Worm (Caenorhabditis elegans): ENCODE measurements around the gene lgc-50.

The lgc-50 gene

ce11 chrIII:7375434-7375833 is 19.8 kb downstream of the lgc-50 start:
- TF ChIP-seq fkh-6 (tag; optimal IDR thresholded peaks at IDR 0.05) (no peak), hlh-30 (tag; optimal IDR thresholded peaks at IDR 0.05; ENCODE audit: insufficient read depth) (no peak), unc-55 (GFP tag; optimal IDR thresholded peaks at IDR 0.05) (no peak), nhr-11 (tag; optimal IDR thresholded peaks at IDR 0.05) (no peak), ceh-48 (tag; optimal IDR thresholded peaks at IDR 0.05) (no peak), ttx-3 (tag; optimal IDR thresholded peaks at IDR 0.05) (no peak), elt-2 (tag; optimal IDR thresholded peaks at IDR 0.05) (peak; percentile 61)

DNA sequence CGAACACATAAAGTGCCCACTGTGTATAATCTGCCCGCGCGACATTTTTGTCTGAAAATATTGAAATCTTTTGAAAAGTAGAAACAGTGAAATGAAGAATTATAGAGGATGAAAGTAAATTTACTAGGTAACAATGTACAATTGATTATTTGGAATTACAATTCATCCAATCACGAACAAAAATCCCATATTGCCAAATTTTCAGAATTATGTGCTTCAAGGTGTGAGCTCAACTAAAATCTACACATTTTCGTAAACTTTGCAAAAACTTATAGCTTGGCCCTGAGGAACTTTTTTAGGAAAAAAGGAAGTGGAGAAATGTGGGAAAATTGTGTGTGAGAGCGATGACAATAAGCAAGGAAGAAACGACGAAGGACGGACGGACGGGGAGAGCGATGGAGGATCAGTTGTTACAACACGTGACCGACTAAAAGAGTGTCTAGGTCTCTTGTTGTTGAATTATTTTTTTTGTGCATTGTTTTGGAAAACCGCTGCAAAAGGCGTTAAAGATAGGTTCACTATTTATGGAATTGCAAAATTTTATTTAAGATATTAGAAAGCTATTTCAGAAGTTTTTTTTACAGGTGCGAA is 20.5 kb downstream of the lgc-50 start, which contains the start of gene mml-1:
TSS of gene mml-1 (minus strand) at position 51 of the 591 bp plus-strand sequence.
- TF ChIP-seq madf-2 (tag; optimal IDR thresholded peaks at IDR 0.05) = no peak
- TF ChIP-seq hlh-30 (tag; optimal IDR thresholded peaks at IDR 0.05; ENCODE audit: insufficient read depth) = peak; percentile 78

DNA sequence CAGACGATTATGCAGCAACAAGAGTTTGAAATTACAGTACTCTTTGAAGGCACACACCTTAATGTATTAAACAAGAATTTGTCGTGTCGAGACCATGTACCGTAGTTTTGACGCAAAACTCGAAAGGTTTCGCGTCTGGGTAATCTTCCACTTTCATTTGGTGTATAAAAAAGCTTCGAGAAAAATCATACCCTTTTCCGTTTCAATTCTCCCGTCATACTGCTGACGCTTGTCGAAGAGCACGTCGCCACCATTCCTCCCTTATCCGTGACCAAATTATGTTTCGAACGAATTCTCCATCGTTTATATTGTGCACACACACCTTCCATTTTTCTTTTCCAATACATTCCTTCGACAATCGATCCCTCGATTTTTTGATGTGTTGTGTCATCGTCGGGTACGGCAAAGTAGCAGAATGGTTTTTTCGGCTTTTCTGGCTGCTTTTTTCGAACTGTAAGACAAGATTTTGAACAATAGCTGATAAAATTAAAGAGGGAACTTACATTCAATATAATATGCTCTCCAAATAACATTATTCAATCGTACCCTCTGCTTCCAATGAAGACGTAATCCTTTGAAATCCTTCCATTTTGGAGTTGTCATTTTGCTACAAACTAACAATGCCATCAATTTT is 21.3 kb downstream of the lgc-50 start:
- TF ChIP-seq hlh-30 (tag; optimal IDR thresholded peaks at IDR 0.05; ENCODE audit: insufficient read depth) = no peak
- no peak for TF ChIP-seq Y22D7AL.16 (tag; optimal IDR thresholded peaks at IDR 0.05)
- no peak for TF ChIP-seq T23F11.4 (GFP tag; optimal IDR thresholded peaks at IDR 0.05)
- TF ChIP-seq pag-3 (tag; optimal IDR thresholded peaks at IDR 0.05; ENCODE audit: borderline replicate concordance) = no peak
- no peak for TF ChIP-seq pax-1 (tag; optimal IDR thresholded peaks at IDR 0.05)
- no peak for TF ChIP-seq tbx-2 (tag; optimal IDR thresholded peaks at IDR 0.05)
- TF ChIP-seq rnt-1 (tag; optimal IDR thresholded peaks at IDR 0.05) = no peak
- no peak for TF ChIP-seq ceh-48 (tag; optimal IDR thresholded peaks at IDR 0.05)
- TF ChIP-seq pat-9 (tag; optimal IDR thresholded peaks at IDR 0.05) = no peak
- no peak for TF ChIP-seq elt-4 (tag; optimal IDR thresholded peaks at IDR 0.05)
- no peak for TF ChIP-seq zip-5 (tag; optimal IDR thresholded peaks at IDR 0.05)
- no peak for TF ChIP-seq ceh-22 (tag; optimal IDR thresholded peaks at IDR 0.05)
- no peak for TF ChIP-seq pros-1 (tag; optimal IDR thresholded peaks at IDR 0.05)
- no peak for TF ChIP-seq K02D7.2 (tag; optimal IDR thresholded peaks at IDR 0.05)
- no peak for TF ChIP-seq hlh-15 (tag; optimal IDR thresholded peaks at IDR 0.05)
- TF ChIP-seq dve-1 (tag; optimal IDR thresholded peaks at IDR 0.05) = no peak
- TF ChIP-seq ref-2 (tag; optimal IDR thresholded peaks at IDR 0.05) = no peak
- no peak for TF ChIP-seq ahr-1 (tag; optimal IDR thresholded peaks at IDR 0.05)

ce11 chrIII:7370569-7370968 is 24.7 kb downstream of the lgc-50 start:
- TF ChIP-seq tbx-7 (tag; optimal IDR thresholded peaks at IDR 0.05) (no peak), unc-86 (tag; optimal IDR thresholded peaks at IDR 0.05) (no peak), hlh-30 (tag; optimal IDR thresholded peaks at IDR 0.05; ENCODE audit: insufficient read depth) (no peak), syd-9 (tag; optimal IDR thresholded peaks at IDR 0.05) (no peak), ceh-9 (tag; optimal IDR thresholded peaks at IDR 0.05) (no peak), ceh-14 (tag; optimal IDR thresholded peaks at IDR 0.05) (no peak), lim-6 (tag; optimal IDR thresholded peaks at IDR 0.05) (no peak), hlh-8 (tag; optimal IDR thresholded peaks at IDR 0.05) (no peak), gmeb-2 (tag; optimal IDR thresholded peaks at IDR 0.05) (no peak), ttx-3 (tag; optimal IDR thresholded peaks at IDR 0.05) (no peak), fkh-6 (tag; optimal IDR thresholded peaks at IDR 0.05) (no peak), hlh-15 (tag; optimal IDR thresholded peaks at IDR 0.05) (no peak)

ce11 chrIII:7369394-7370024 is 25.7 kb downstream of the lgc-50 start:
- TF ChIP-seq syd-9 (tag; optimal IDR thresholded peaks at IDR 0.05) (no peak), pat-9 (tag; optimal IDR thresholded peaks at IDR 0.05) (no peak), unc-86 (tag; optimal IDR thresholded peaks at IDR 0.05) (no peak), ceh-18 (tag; optimal IDR thresholded peaks at IDR 0.05) (no peak), unc-55 (GFP tag; optimal IDR thresholded peaks at IDR 0.05) (no peak), ama-1 (optimal IDR thresholded peaks at IDR 0.05) (no peak), pax-1 (tag; optimal IDR thresholded peaks at IDR 0.05) (no peak), fax-1 (tag; optimal IDR thresholded peaks at IDR 0.05) (no peak), F13H6.1 (tag; optimal IDR thresholded peaks at IDR 0.05) (no peak), sox-2 (GFP tag; IDR thresholded peaks at IDR 0.05) (no peak), tbx-2 (tag; optimal IDR thresholded peaks at IDR 0.05) (no peak), K02D7.2 (tag; optimal IDR thresholded peaks at IDR 0.05) (no peak), pha-2 (tag; optimal IDR thresholded peaks at IDR 0.05) (no peak), ceh-14 (tag; optimal IDR thresholded peaks at IDR 0.05) (no peak), ztf-16 (tag; optimal IDR thresholded peaks at IDR 0.05) (no peak), Y22D7AL.16 (tag; optimal IDR thresholded peaks at IDR 0.05) (no peak)
